Worm (Caenorhabditis elegans) whole organism, late embryonic: ENCODE results near the gene kin-21.

Experiments
- C38D4.7 ChIP-seq: fragments of 200-800 bp; sonication (Bioruptor generic); optimal IDR thresholded peaks from 2 replicates; lab custom pipeline; 2018; ENCODE audit warnings: mild to moderate bottlenecking, missing genetic modification characterization, moderate library complexity, missing compliant biosample characterization
- K02D7.2 ChIP-seq: sonication (generic microtip); optimal IDR thresholded peaks from 2 replicates; lab custom pipeline; 2017; ENCODE audit warnings: mild to moderate bottlenecking, missing genetic modification characterization, missing compliant biosample characterization
- K09A11.1 ChIP-seq: sonication (generic microtip); optimal IDR thresholded peaks from 2 replicates; lab custom pipeline; 2017; ENCODE audit warnings: antibody characterized with exemption, mild to moderate bottlenecking, missing genetic modification characterization, missing compliant biosample characterization; ENCODE audit not compliant: insufficient read depth
- T23F11.4 ChIP-seq: fragments of 200-800 bp; sonication (Bioruptor generic); optimal IDR thresholded peaks from 2 replicates; lab custom pipeline; 2018; ENCODE audit warnings: mild to moderate bottlenecking, missing genetic modification characterization, missing compliant biosample characterization
- Y22D7AL.16 ChIP-seq: sonication (generic microtip); optimal IDR thresholded peaks from 2 replicates; lab custom pipeline; 2016; ENCODE audit warnings: missing genetic modification characterization, missing compliant biosample characterization
- ceh-18 ChIP-seq: sonication (generic microtip); optimal IDR thresholded peaks from 2 replicates; lab custom pipeline; 2016; ENCODE audit warnings: missing genetic modification characterization, missing compliant biosample characterization
- ceh-19 ChIP-seq: fragments of 200-800 bp; sonication (Bioruptor generic); optimal IDR thresholded peaks from 2 replicates; lab custom pipeline; 2018; ENCODE audit warnings: mild to moderate bottlenecking, missing genetic modification characterization, missing compliant biosample characterization
- ceh-22 ChIP-seq: sonication (generic microtip); optimal IDR thresholded peaks from 2 replicates; lab custom pipeline; 2017; ENCODE audit warnings: missing biosample characterization, missing genetic modification characterization
- ceh-24 ChIP-seq: sonication (generic microtip); optimal IDR thresholded peaks from 2 replicates; lab custom pipeline; 2016; ENCODE audit warnings: mild to moderate bottlenecking, missing genetic modification characterization, missing compliant biosample characterization
- ceh-30 ChIP-seq: fragments of 150-350 bp; optimal IDR thresholded peaks from 2 replicates; lab custom pipeline; 2014; ENCODE audit warnings: missing biosample characterization, missing genetic modification characterization
- ceh-31 ChIP-seq: sonication (generic microtip); optimal IDR thresholded peaks from 2 replicates; lab custom pipeline; 2016; ENCODE audit warnings: missing genetic modification characterization, missing compliant biosample characterization
- ceh-45 ChIP-seq: fragments of 200-800 bp; sonication (Bioruptor generic); IDR thresholded peaks from 2 replicates; pipeline ENCODE4 v1.3.6; 2022; ENCODE audit warnings: missing genetic modification reagents, missing genetic modification characterization, missing compliant biosample characterization
- ceh-9 ChIP-seq: sonication (generic microtip); optimal IDR thresholded peaks from 2 replicates; lab custom pipeline; 2016; ENCODE audit warnings: mild to moderate bottlenecking, missing genetic modification characterization, inconsistent platforms, missing compliant biosample characterization
- che-1 ChIP-seq: sonication (generic microtip); optimal IDR thresholded peaks from 2 replicates; lab custom pipeline; 2016; ENCODE audit warnings: mild to moderate bottlenecking, missing genetic modification characterization, missing compliant biosample characterization
- dmd-4 ChIP-seq: sonication (generic microtip); optimal IDR thresholded peaks from 2 replicates; lab custom pipeline; 2016; ENCODE audit warnings: borderline replicate concordance, missing genetic modification characterization, missing compliant biosample characterization
- dve-1 ChIP-seq: sonication (generic microtip); optimal IDR thresholded peaks from 2 replicates; lab custom pipeline; 2017; ENCODE audit warnings: antibody characterized with exemption, mild to moderate bottlenecking, missing genetic modification characterization, missing compliant biosample characterization
- ets-4 ChIP-seq: sonication (generic microtip); optimal IDR thresholded peaks from 2 replicates; lab custom pipeline; 2016; ENCODE audit warnings: missing genetic modification characterization, missing compliant biosample characterization
- eyg-1 ChIP-seq: sonication (generic microtip); optimal IDR thresholded peaks from 2 replicates; lab custom pipeline; 2016; ENCODE audit warnings: missing genotype, missing genetic modification characterization, missing compliant biosample characterization
- fkh-10 ChIP-seq: fragments of 150-350 bp; optimal IDR thresholded peaks from 2 replicates; lab custom pipeline; 2014; ENCODE audit warnings: missing biosample characterization, missing genetic modification reagents, missing genetic modification characterization
- fkh-6 ChIP-seq: sonication (generic microtip); optimal IDR thresholded peaks from 2 replicates; lab custom pipeline; 2016; ENCODE audit warnings: missing genetic modification characterization, missing compliant biosample characterization
- gmeb-2 ChIP-seq: sonication (generic microtip); optimal IDR thresholded peaks from 2 replicates; lab custom pipeline; 2016; ENCODE audit warnings: missing genetic modification characterization, inconsistent platforms, missing compliant biosample characterization
- hlh-13 ChIP-seq: fragments of 200-800 bp; sonication (Bioruptor generic); optimal IDR thresholded peaks from 2 replicates; lab custom pipeline; 2018; ENCODE audit warnings: mild to moderate bottlenecking, missing genetic modification characterization, missing compliant biosample characterization
- hlh-15 ChIP-seq: sonication (generic microtip); optimal IDR thresholded peaks from 2 replicates; lab custom pipeline; 2016; ENCODE audit warnings: missing genetic modification characterization, missing compliant biosample characterization
- hlh-8 ChIP-seq: sonication (generic microtip); optimal IDR thresholded peaks from 2 replicates; lab custom pipeline; 2016; ENCODE audit warnings: missing genotype, missing genetic modification characterization, missing compliant biosample characterization
- lim-6 ChIP-seq: sonication (generic microtip); optimal IDR thresholded peaks from 2 replicates; lab custom pipeline; 2016; ENCODE audit warnings: missing genetic modification characterization, missing compliant biosample characterization
- madf-2 ChIP-seq: sonication (generic microtip); optimal IDR thresholded peaks from 2 replicates; lab custom pipeline; 2017; ENCODE audit warnings: missing genetic modification characterization, missing compliant biosample characterization
- mec-3 ChIP-seq: sonication (generic microtip); optimal IDR thresholded peaks from 2 replicates; lab custom pipeline; 2016; ENCODE audit warnings: borderline replicate concordance, missing genetic modification characterization, missing compliant biosample characterization
- nfya-1 ChIP-seq: sonication (generic microtip); optimal IDR thresholded peaks from 2 replicates; lab custom pipeline; 2017; ENCODE audit warnings: missing genetic modification characterization, mild to moderate bottlenecking, missing compliant biosample characterization, antibody characterized with exemption, moderate library complexity
- nhr-11 ChIP-seq: fragments of 150-350 bp; optimal IDR thresholded peaks from 2 replicates; lab custom pipeline; 2014; ENCODE audit warnings: missing biosample characterization, missing genetic modification characterization
- nhr-232 ChIP-seq: sonication (generic microtip); optimal IDR thresholded peaks from 2 replicates; lab custom pipeline; 2016; ENCODE audit warnings: missing genetic modification characterization, missing compliant biosample characterization
- npax-4 ChIP-seq: sonication (generic microtip); optimal IDR thresholded peaks from 2 replicates; lab custom pipeline; 2016; ENCODE audit warnings: missing genetic modification characterization, missing compliant biosample characterization
- pag-3 ChIP-seq: sonication (generic microtip); optimal IDR thresholded peaks from 2 replicates; lab custom pipeline; 2016; ENCODE audit warnings: missing compliant biosample characterization, missing genetic modification characterization, borderline replicate concordance
- pha-2 ChIP-seq: sonication (generic microtip); optimal IDR thresholded peaks from 2 replicates; lab custom pipeline; 2017; ENCODE audit warnings: mild to moderate bottlenecking, missing genetic modification characterization, missing compliant biosample characterization
- pros-1 ChIP-seq: fragments of 150-350 bp; optimal IDR thresholded peaks from 2 replicates; lab custom pipeline; 2014; ENCODE audit warnings: missing biosample characterization, missing genetic modification reagents, missing genetic modification characterization
- ref-2 ChIP-seq: sonication (generic microtip); optimal IDR thresholded peaks from 2 replicates; lab custom pipeline; 2016; ENCODE audit warnings: missing genetic modification characterization, missing compliant biosample characterization
- sdc-2 ChIP-seq: sonication (generic microtip); optimal IDR thresholded peaks from 2 replicates; lab custom pipeline; 2016; ENCODE audit warnings: missing genotype, missing genetic modification characterization, missing compliant biosample characterization
- sox-2 ChIP-seq: fragments of 200-800 bp; sonication (Bioruptor generic); IDR thresholded peaks from 2 replicates; pipeline ENCODE4 v1.3.6; 2022; ENCODE audit warnings: missing genetic modification reagents, missing genetic modification characterization, missing compliant biosample characterization
- sox-4 ChIP-seq: sonication (generic microtip); optimal IDR thresholded peaks from 2 replicates; lab custom pipeline; 2017; ENCODE audit warnings: mild to moderate bottlenecking, missing genetic modification characterization, inconsistent platforms, missing compliant biosample characterization
- syd-9 ChIP-seq: sonication (generic microtip); optimal IDR thresholded peaks from 2 replicates; lab custom pipeline; 2016; ENCODE audit warnings: mild to moderate bottlenecking, missing genetic modification characterization, moderate library complexity, missing compliant biosample characterization
- ttx-3 ChIP-seq: sonication (generic microtip); optimal IDR thresholded peaks from 2 replicates; lab custom pipeline; 2016; ENCODE audit warnings: missing genetic modification reagents, missing genetic modification characterization, missing compliant biosample characterization
- unc-42 ChIP-seq: sonication (generic microtip); optimal IDR thresholded peaks from 2 replicates; lab custom pipeline; 2016; ENCODE audit warnings: missing genotype, missing genetic modification characterization, missing compliant biosample characterization
- zip-5 ChIP-seq: sonication (generic microtip); optimal IDR thresholded peaks from 2 replicates; lab custom pipeline; 2016; ENCODE audit warnings: missing genetic modification characterization, missing compliant biosample characterization

kin-21 gene

ce11 chrIV:9864778-9865177 is 32.1 kb downstream of the kin-21 start, which contains the start of the genes K07F5.15 and K07F5.22:
TSS of gene K07F5.15 (plus strand) at chrIV:9865078.
TSS of gene K07F5.22 (plus strand) at chrIV:9865078.
- TF ChIP-seq ets-4 (tag; lab: Kevin White, UChicago) (no peak), madf-2 (no peak), ref-2 (tag; lab: Kevin White, UChicago) (no peak), pros-1 (tag; lab: Kevin White, UChicago) (no peak), che-1 (no peak), lim-6 (tag; lab: Kevin White, UChicago) (no peak), ttx-3 (no peak), C38D4.7 (no peak), K09A11.1 (tag; lab: Kevin White, UChicago) (no peak), mec-3 (no peak), zip-5 (tag; lab: Kevin White, UChicago) (no peak), fkh-6 (tag; lab: Kevin White, UChicago) (no peak), K02D7.2 (no peak), sdc-2 (no peak), pag-3 (tag; lab: Kevin White, UChicago) (no peak), hlh-13 (GFP tag; lab: Kevin White, UChicago) (no peak), ceh-22 (tag; lab: Kevin White, UChicago) (no peak)

- TF ChIP-seq hlh-13 (GFP tag; lab: Kevin White, UChicago) (no peak), Y22D7AL.16 (no peak), dmd-4 (tag; lab: Kevin White, UChicago) (no peak), ceh-31 (tag; lab: Kevin White, UChicago) (no peak), che-1 (no peak), hlh-15 (tag; lab: Kevin White, UChicago) (no peak), ceh-45 (GFP tag; lab: Robert Waterston, UW) (no peak), sox-2 (GFP tag; lab: Robert Waterston, UW) (no peak), nfya-1 (no peak), hlh-8 (tag; lab: Kevin White, UChicago) (no peak), mec-3 (no peak), pha-2 (no peak), nhr-11 (tag; lab: Kevin White, UChicago) (no peak), dve-1 (tag; lab: Kevin White, UChicago) (no peak), C38D4.7 (no peak), fkh-10 (GFP tag; lab: Kevin White, UChicago) (no peak), ceh-22 (tag; lab: Kevin White, UChicago) (no peak), ceh-19 (GFP tag; lab: Kevin White, UChicago) (no peak)
Observed at ce11 chrIV:9866865-9867264, 34.2 kb downstream of the kin-21 start.

ce11 chrIV:9867915-9868314 is 35.2 kb downstream of the kin-21 start:
- TF ChIP-seq ceh-22 (tag; lab: Kevin White, UChicago), result no peak
- TF ChIP-seq ceh-30 (tag; lab: Kevin White, UChicago), result no peak
- TF ChIP-seq ets-4 (tag; lab: Kevin White, UChicago), result no peak
- TF ChIP-seq sox-4, result no peak
- no peak for TF ChIP-seq ceh-9 (tag; lab: Kevin White, UChicago)
- TF ChIP-seq dmd-4 (tag; lab: Kevin White, UChicago), result no peak
- no peak for TF ChIP-seq ceh-18
- TF ChIP-seq ceh-19 (GFP tag; lab: Kevin White, UChicago), result no peak
- no peak for TF ChIP-seq ceh-24
- TF ChIP-seq, all 69 proteins: peak for 0

ce11 chrIV:9869344-9869743 is 36.7 kb downstream of the kin-21 start:
- TF ChIP-seq sox-2 (GFP tag; lab: Robert Waterston, UW) (no peak), ceh-19 (GFP tag; lab: Kevin White, UChicago) (no peak), dmd-4 (tag; lab: Kevin White, UChicago) (no peak), ceh-18 (no peak), ceh-22 (tag; lab: Kevin White, UChicago) (no peak), fkh-6 (tag; lab: Kevin White, UChicago) (no peak), C38D4.7 (no peak), nhr-232 (no peak), syd-9 (tag; lab: Kevin White, UChicago) (no peak), npax-4 (tag; lab: Kevin White, UChicago) (no peak), T23F11.4 (GFP tag; lab: Kevin White, UChicago) (no peak), unc-42 (no peak), sdc-2 (no peak), pag-3 (tag; lab: Kevin White, UChicago) (no peak), nfya-1 (no peak), gmeb-2 (tag; lab: Kevin White, UChicago) (no peak), lim-6 (tag; lab: Kevin White, UChicago) (no peak), ref-2 (tag; lab: Kevin White, UChicago) (no peak), ceh-30 (tag; lab: Kevin White, UChicago) (no peak), eyg-1 (no peak)
- TF ChIP-seq, all 69 proteins: peak for 0
